Worm (Caenorhabditis elegans) whole organism, L3 larva: ENCODE results near the gene F02D8.9.

Experiments
- ama-1 ChIP-seq: fragments of 150-350 bp; optimal IDR thresholded peaks from 2 replicates; lab custom pipeline; 2018
- elt-2 ChIP-seq: sonication (generic microtip); optimal IDR thresholded peaks from 2 replicates; lab custom pipeline; 2016; ENCODE audit warnings: missing genetic modification reagents, mild to moderate bottlenecking, missing genetic modification characterization, missing compliant biosample characterization
- nfya-1 ChIP-seq: sonication (generic microtip); optimal IDR thresholded peaks from 2 replicates; lab custom pipeline; 2017; ENCODE audit warnings: missing genetic modification characterization, mild to moderate bottlenecking, missing compliant biosample characterization, antibody characterized with exemption, moderate library complexity; ENCODE audit not compliant: insufficient read depth
- nhr-237 ChIP-seq: fragments of 150-350 bp; optimal IDR thresholded peaks from 2 replicates; lab custom pipeline; 2014; ENCODE audit warnings: missing biosample characterization, missing genetic modification characterization
- nhr-76 ChIP-seq: fragments of 150-350 bp; sonication (generic microtip); optimal IDR thresholded peaks from 5 replicates; lab custom pipeline; 2014; ENCODE audit warnings: missing biosample characterization, missing genetic modification characterization

DNA sequence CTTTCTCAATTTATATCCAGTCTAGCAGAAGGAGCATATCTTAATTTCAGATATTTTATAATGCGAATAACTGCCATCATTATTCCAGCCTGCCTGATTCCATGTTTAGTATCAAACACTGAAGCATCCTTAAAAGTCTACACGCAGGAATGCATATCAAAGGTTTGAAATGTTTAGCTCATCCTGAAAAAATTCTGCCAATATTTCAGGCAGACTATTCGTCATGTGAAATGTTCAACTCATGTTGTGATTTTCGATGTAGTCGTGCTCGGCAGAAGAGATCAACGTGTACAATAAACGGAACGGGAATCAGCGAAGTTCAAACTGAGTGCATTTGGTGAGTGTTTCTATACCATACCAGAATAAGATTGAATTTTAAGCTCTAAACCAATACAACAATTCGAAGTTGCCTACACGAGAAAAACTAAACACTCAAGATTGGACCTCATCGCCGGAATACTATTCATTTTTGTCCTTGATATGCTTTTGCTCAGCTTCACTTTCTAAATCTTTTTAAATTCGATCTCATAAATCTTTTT, 44.0 kb upstream of the F02D8.9 start, which contains the start of gene T01C3.11:
- no peak for TF ChIP-seq elt-2
- no peak for TF ChIP-seq ama-1
- TF ChIP-seq nhr-76 (tag; lab: Kevin White, UChicago), result no peak
- no peak for TF ChIP-seq nfya-1 (tag; lab: Kevin White, UChicago)
- no peak for TF ChIP-seq nhr-237 (tag; lab: Kevin White, UChicago)
